Worm (Caenorhabditis elegans) whole organism, L3 larva: ENCODE data around the gene aip-1.
A peak's percentile ranks its signal among the peaks of the same experiment; 100 is the strongest.

Experiments used
- R02D3.7 ChIP-seq: fragments of 150-350 bp; optimal IDR thresholded peaks from 2 replicates; lab custom pipeline; 2014; ENCODE audit warnings: missing biosample characterization, missing genetic modification characterization
- ceh-82 ChIP-seq: fragments of 150-350 bp; optimal IDR thresholded peaks from 2 replicates; lab custom pipeline; 2014; ENCODE audit warnings: missing biosample characterization, missing genetic modification characterization
- daf-12 ChIP-seq: fragments of 150-350 bp; optimal IDR thresholded peaks from 2 replicates; lab custom pipeline; 2014; ENCODE audit warnings: missing biosample characterization, missing genetic modification reagents, missing genetic modification characterization
- egl-27 ChIP-seq: sonication (generic microtip); optimal IDR thresholded peaks from 4 replicates; lab custom pipeline; 2017; ENCODE audit warnings: missing biosample characterization, missing genetic modification reagents, missing genetic modification characterization
- fkh-2 ChIP-seq: fragments of 150-350 bp; optimal IDR thresholded peaks from 2 replicates; lab custom pipeline; 2014; ENCODE audit warnings: missing biosample characterization, missing genetic modification reagents, missing genetic modification characterization
- fos-1 ChIP-seq: fragments of 150-350 bp; optimal IDR thresholded peaks from 2 replicates; lab custom pipeline; 2014; ENCODE audit warnings: missing biosample characterization, missing genetic modification characterization
- hmg-11 ChIP-seq: sonication (generic microtip); optimal IDR thresholded peaks from 2 replicates; lab custom pipeline; 2016; ENCODE audit warnings: missing genetic modification characterization, missing compliant biosample characterization
- mdl-1 ChIP-seq: fragments of 150-350 bp; optimal IDR thresholded peaks from 2 replicates; lab custom pipeline; 2014; ENCODE audit warnings: missing biosample characterization, missing genetic modification characterization
- nhr-23 ChIP-seq: fragments of 150-350 bp; optimal IDR thresholded peaks from 2 replicates; lab custom pipeline; 2014; ENCODE audit warnings: missing biosample characterization, missing genetic modification reagents, missing genetic modification characterization
- nhr-76 ChIP-seq: fragments of 150-350 bp; sonication (generic microtip); optimal IDR thresholded peaks from 5 replicates; lab custom pipeline; 2014; ENCODE audit warnings: missing biosample characterization, missing genetic modification characterization
- sea-2 ChIP-seq: fragments of 150-350 bp; sonication (generic microtip); optimal IDR thresholded peaks from 4 replicates; lab custom pipeline; 2014; ENCODE audit warnings: missing biosample characterization, missing genetic modification reagents, missing genetic modification characterization
- snpc-4 ChIP-seq: fragments of 150-350 bp; optimal IDR thresholded peaks from 2 replicates; lab custom pipeline; 2014; ENCODE audit warnings: missing biosample characterization, missing genetic modification characterization
- unc-39 ChIP-seq: sonication (generic microtip); optimal IDR thresholded peaks from 4 replicates; lab custom pipeline; 2017; ENCODE audit warnings: missing biosample characterization, missing genetic modification characterization
- ztf-4 ChIP-seq: fragments of 150-350 bp; optimal IDR thresholded peaks from 2 replicates; lab custom pipeline; 2014; ENCODE audit warnings: missing biosample characterization, missing genetic modification characterization

DNA sequence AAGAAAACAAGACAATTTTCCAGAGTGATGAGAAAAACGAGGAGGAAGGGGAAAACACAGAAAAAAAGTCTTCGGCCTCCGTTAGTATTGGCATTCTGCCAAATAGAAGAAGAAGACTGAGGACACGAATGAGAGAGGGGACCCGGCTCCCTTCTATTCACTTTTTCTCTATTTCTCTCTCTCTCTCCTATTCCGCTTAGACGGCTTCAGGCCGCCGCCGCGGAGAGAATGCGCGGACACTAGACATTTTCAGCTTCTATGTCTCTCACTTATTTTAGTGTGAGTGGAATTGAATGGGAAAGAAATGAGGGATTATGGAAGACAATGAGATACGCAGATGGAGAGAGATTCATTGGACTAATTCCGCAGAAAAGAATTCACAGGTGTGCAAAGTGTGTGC lies 5.3 kb upstream of the aip-1 start:
- no peak for TF ChIP-seq ztf-4 (tag; lab: Kevin White, UChicago)
- no peak for TF ChIP-seq R02D3.7
- no peak for TF ChIP-seq mdl-1 (tag; lab: Kevin White, UChicago)
- TF ChIP-seq daf-12 (tag; lab: Kevin White, UChicago): no peak
- TF ChIP-seq ceh-82 (tag; lab: Kevin White, UChicago): no peak
- TF ChIP-seq sea-2 (GFP tag; lab: Kevin White, UChicago): no peak
- no peak for TF ChIP-seq snpc-4 (tag; lab: Kevin White, UChicago)
- no peak for TF ChIP-seq nhr-76
- no peak for TF ChIP-seq fos-1 (tag; lab: Kevin White, UChicago)
- TF ChIP-seq egl-27 (tag; lab: Kevin White, UChicago): no peak
- no peak for TF ChIP-seq nhr-23 (tag; lab: Kevin White, UChicago)
- no peak for TF ChIP-seq unc-39
- peak; percentile 62 for TF ChIP-seq hmg-11
- TF ChIP-seq fkh-2 (tag; lab: Kevin White, UChicago): no peak
